Worm (Caenorhabditis elegans): ENCODE data around the gene pqn-18.

DNA sequence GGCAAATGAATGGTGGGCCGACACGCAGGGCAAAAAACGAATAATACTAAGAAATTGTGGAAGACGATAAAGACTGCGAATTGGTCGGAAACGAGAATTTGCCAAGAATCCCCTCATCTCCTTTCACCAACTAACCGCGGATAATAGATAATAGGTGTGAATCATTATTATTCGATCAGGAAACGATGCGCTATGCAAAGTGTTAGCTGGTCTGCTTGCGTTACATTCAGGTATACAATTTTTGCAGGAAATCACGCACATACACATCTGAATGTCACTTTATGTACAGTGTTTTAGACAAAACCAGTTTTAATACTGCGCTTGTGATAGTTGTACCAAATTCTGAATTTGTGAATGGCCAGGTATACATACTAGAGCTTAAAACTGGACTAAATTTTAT, 37.0 kb downstream of the pqn-18 start:
- TF ChIP-seq C17E4.6 (GFP tag; IDR thresholded peaks at IDR 0.05) (no peak), madf-8 (GFP tag; conservative IDR thresholded peaks at IDR 0.05) (no peak), unc-62 (GFP tag; optimal IDR thresholded peaks at IDR 0.05) (no peak), dpl-1 (GFP tag; optimal IDR thresholded peaks at IDR 0.05) (no peak), ets-4 (GFP tag; optimal IDR thresholded peaks at IDR 0.05) (no peak), tbp1 (GFP tag; optimal IDR thresholded peaks at IDR 0.05) (no peak), lin-35 (GFP tag; optimal IDR thresholded peaks at IDR 0.05) (no peak), nfya-2 (GFP tag; IDR thresholded peaks at IDR 0.05) (no peak), dpff-1 (tag; optimal IDR thresholded peaks at IDR 0.05) (no peak), zfh-2 (GFP tag; conservative IDR thresholded peaks at IDR 0.05) (no peak)
